Fruit fly (Drosophila melanogaster) whole organism, adult: ENCODE results near the gene tra.

Experiments
- CG12768 ChIP-seq: fragments of 200-800 bp; sonication (Bioruptor generic); optimal IDR thresholded peaks from 2 replicates; lab custom pipeline; 2017; ENCODE audit warnings: missing biosample characterization, missing genetic modification characterization, mild to moderate bottlenecking, moderate library complexity, missing genetic modification reagents
- CG1620 ChIP-seq: fragments of 200-800 bp; sonication (Bioruptor generic); optimal IDR thresholded peaks from 2 replicates; lab custom pipeline; 2016; ENCODE audit warnings: missing biosample characterization, missing genetic modification characterization
- CG5204 ChIP-seq: fragments of 200-800 bp; sonication (Bioruptor generic); optimal IDR thresholded peaks from 2 replicates; lab custom pipeline; 2016; ENCODE audit warnings: missing biosample characterization, missing genetic modification characterization
- Clk ChIP-seq: fragments of 200-800 bp; sonication (Bioruptor generic); optimal IDR thresholded peaks from 2 replicates; lab custom pipeline; 2017; ENCODE audit warnings: missing biosample characterization, missing genetic modification characterization
- Crg-1 ChIP-seq: fragments of 200-800 bp; sonication (Bioruptor generic); optimal IDR thresholded peaks from 2 replicates; lab custom pipeline; 2016; ENCODE audit warnings: missing biosample characterization, missing genetic modification characterization
- ovo ChIP-seq: fragments of 200-800 bp; sonication (Bioruptor generic); optimal IDR thresholded peaks from 2 replicates; lab custom pipeline; 2016; ENCODE audit warnings: missing biosample characterization, missing genetic modification characterization

dm6 chr3L:16569456-16569855 lies 21.4 kb downstream of the tra start:
- no peak for TF ChIP-seq CG12768 (GFP tag; lab: Kevin White, UChicago)
- TF ChIP-seq ovo, result no peak
- no peak for TF ChIP-seq CG1620 (GFP tag; lab: Kevin White, UChicago)
- TF ChIP-seq Clk, result no peak
- no peak for TF ChIP-seq CG5204 (GFP tag; lab: Kevin White, UChicago)
- no peak for TF ChIP-seq Crg-1
